Fruit fly (Drosophila melanogaster): ENCODE data around the gene side-VII.

dm6 chr3R:9762955-9763931, 23.5 kb upstream of the side-VII start, which contains the start of the genes Snap24 and CG8478:
- TF ChIP-seq OdsH (GFP tag; optimal IDR thresholded peaks at IDR 0.05) (no peak), br (GFP tag; optimal IDR thresholded peaks at IDR 0.05) (no peak)

Measured in whole organism, wandering third instar larva.